Worm (Caenorhabditis elegans) whole organism, L4 larva: ENCODE results near the gene acd-4.

Experiments used
- R02D3.7 ChIP-seq: fragments of 150-350 bp; sonication (generic microtip); optimal IDR thresholded peaks from 3 replicates; lab custom pipeline; 2014; ENCODE audit warnings: missing biosample characterization, missing genetic modification characterization
- Y105C5A.15 ChIP-seq: fragments of 200-800 bp; sonication (Bioruptor generic); IDR thresholded peaks from 2 replicates; pipeline ENCODE4 v1.3.6; 2022; ENCODE audit warnings: missing genetic modification characterization, missing compliant biosample characterization
- Y48G9A.11 ChIP-seq: fragments of 200-800 bp; sonication (Bioruptor generic); IDR thresholded peaks from 2 replicates; pipeline ENCODE4 v1.3.6; 2022; ENCODE audit warnings: missing genetic modification reagents, missing genetic modification characterization, missing compliant biosample characterization
- aha-1 ChIP-seq: fragments of 150-350 bp; peaks from one replicate; lab custom pipeline; 2014; ENCODE audit warnings: missing biosample characterization, missing genetic modification characterization
- ama-1 ChIP-seq: fragments of 150-350 bp; optimal IDR thresholded peaks from 2 replicates; lab custom pipeline; 2014; ENCODE audit warnings: inconsistent platforms, mixed read lengths
- arid-1 ChIP-seq: fragments of 200-800 bp; sonication (Bioruptor generic); conservative IDR thresholded peaks from 2 replicates; pipeline ENCODE4 v1.3.6; 2022; ENCODE audit warnings: missing genetic modification reagents, missing genetic modification characterization, missing compliant biosample characterization
- attf-4 ChIP-seq: sonication (generic microtip); optimal IDR thresholded peaks from 3 replicates; lab custom pipeline; 2017; ENCODE audit warnings: missing biosample characterization, missing genetic modification characterization
- ceh-20 ChIP-seq: fragments of 200-800 bp; sonication (Bioruptor generic); IDR thresholded peaks from 2 replicates; pipeline ENCODE4 v1.3.6; 2022; ENCODE audit warnings: missing genetic modification reagents, missing genetic modification characterization, missing compliant biosample characterization
- ceh-32 ChIP-seq: sonication (generic microtip); optimal IDR thresholded peaks from 2 replicates; lab custom pipeline; 2016; ENCODE audit warnings: mild to moderate bottlenecking, missing genetic modification characterization, missing compliant biosample characterization; ENCODE audit not compliant: poor library complexity
- ceh-44 ChIP-seq: fragments of 200-800 bp; sonication (Bioruptor generic); IDR thresholded peaks from 2 replicates; pipeline ENCODE4 v1.3.6; 2022; ENCODE audit warnings: missing genetic modification reagents, missing genetic modification characterization, missing compliant biosample characterization
- ceh-82 ChIP-seq: sonication (generic microtip); optimal IDR thresholded peaks from 2 replicates; lab custom pipeline; 2017; ENCODE audit warnings: missing biosample characterization, missing genetic modification characterization
- ces-1 ChIP-seq: fragments of 150-350 bp; sonication (generic microtip); optimal IDR thresholded peaks from 4 replicates; lab custom pipeline; 2014; ENCODE audit warnings: missing biosample characterization, missing genetic modification reagents, missing genetic modification characterization
- dmd-6 ChIP-seq: fragments of 200-800 bp; sonication (Bioruptor generic); IDR thresholded peaks from 2 replicates; pipeline ENCODE4 v1.3.6; 2022; ENCODE audit warnings: missing genetic modification reagents, missing genetic modification characterization, missing compliant biosample characterization
- dmd-9 ChIP-seq: fragments of 200-800 bp; sonication (Bioruptor generic); IDR thresholded peaks from 2 replicates; pipeline ENCODE4 v1.3.6; 2022; ENCODE audit warnings: missing genetic modification reagents, missing genetic modification characterization, missing compliant biosample characterization
- dpl-1 ChIP-seq: fragments of 150-350 bp; optimal IDR thresholded peaks from 2 replicates; lab custom pipeline; 2014; ENCODE audit warnings: missing biosample characterization, missing genetic modification reagents, missing genetic modification characterization
- gei-8 ChIP-seq: fragments of 200-800 bp; sonication (Bioruptor generic); optimal IDR thresholded peaks from 2 replicates; lab custom pipeline; 2018; ENCODE audit warnings: mild to moderate bottlenecking, missing genetic modification characterization, missing compliant biosample characterization
- jun-1 ChIP-seq: fragments of 150-350 bp; optimal IDR thresholded peaks from 2 replicates; lab custom pipeline; 2014; ENCODE audit warnings: missing biosample characterization, missing genetic modification reagents, missing genetic modification characterization
- lim-7 ChIP-seq: fragments of 200-800 bp; sonication (Bioruptor generic); IDR thresholded peaks from 2 replicates; pipeline ENCODE4 v1.3.6; 2022; ENCODE audit warnings: missing genetic modification characterization, missing compliant biosample characterization
- lin-13 ChIP-seq: fragments of 150-350 bp; optimal IDR thresholded peaks from 2 replicates; lab custom pipeline; 2014; ENCODE audit warnings: missing biosample characterization, missing genetic modification reagents, missing genetic modification characterization
- lin-38 ChIP-seq: fragments of 200-800 bp; sonication (Bioruptor generic); IDR thresholded peaks from 2 replicates; pipeline ENCODE4 v1.3.6; 2022; ENCODE audit warnings: missing genetic modification reagents, missing genetic modification characterization, missing compliant biosample characterization
- lir-3 ChIP-seq: sonication (generic microtip); optimal IDR thresholded peaks from 2 replicates; lab custom pipeline; 2016; ENCODE audit warnings: mild to moderate bottlenecking, missing genetic modification characterization, missing compliant biosample characterization
- madf-9 ChIP-seq: fragments of 200-800 bp; sonication (Bioruptor generic); conservative IDR thresholded peaks from 2 replicates; pipeline ENCODE4 v1.3.6; 2022; ENCODE audit warnings: missing genetic modification reagents, missing genetic modification characterization, missing compliant biosample characterization
- nhr-102 ChIP-seq: sonication (generic microtip); optimal IDR thresholded peaks from 2 replicates; lab custom pipeline; 2016; ENCODE audit warnings: mild to moderate bottlenecking, missing genetic modification characterization, moderate library complexity, missing compliant biosample characterization
- nhr-42 ChIP-seq: fragments of 200-800 bp; sonication (Bioruptor generic); IDR thresholded peaks from 2 replicates; pipeline ENCODE4 v1.3.6; 2022; ENCODE audit warnings: missing genetic modification characterization, missing compliant biosample characterization
- nhr-48 ChIP-seq: sonication (generic microtip); optimal IDR thresholded peaks from 2 replicates; lab custom pipeline; 2016; ENCODE audit warnings: mild to moderate bottlenecking, missing genetic modification characterization, missing compliant biosample characterization
- nhr-6 ChIP-seq: fragments of 150-350 bp; optimal IDR thresholded peaks from 2 replicates; lab custom pipeline; 2014; ENCODE audit warnings: missing biosample characterization, missing genetic modification characterization
- nhr-77 ChIP-seq: fragments of 150-350 bp; optimal IDR thresholded peaks from 2 replicates; lab custom pipeline; 2014; ENCODE audit warnings: missing biosample characterization, missing genetic modification characterization
- pqm-1 ChIP-seq: sonication (generic microtip); optimal IDR thresholded peaks from 2 replicates; lab custom pipeline; 2017; ENCODE audit warnings: missing biosample characterization, missing genetic modification characterization
- rbr-2 ChIP-seq: sonication (generic microtip); optimal IDR thresholded peaks from 2 replicates; lab custom pipeline; 2016; ENCODE audit warnings: missing genotype, missing genetic modification characterization, missing compliant biosample characterization
- sdz-12 ChIP-seq: fragments of 200-800 bp; sonication (Bioruptor generic); optimal IDR thresholded peaks from 2 replicates; lab custom pipeline; 2018; ENCODE audit warnings: mild to moderate bottlenecking, missing genetic modification characterization, missing compliant biosample characterization
- set-16 ChIP-seq: fragments of 200-800 bp; sonication (Bioruptor generic); IDR thresholded peaks from 2 replicates; pipeline ENCODE4 v1.3.6; 2022; ENCODE audit warnings: missing genetic modification reagents, missing genetic modification characterization, missing compliant biosample characterization
- snpc-4 ChIP-seq: fragments of 150-350 bp; optimal IDR thresholded peaks from 2 replicates; lab custom pipeline; 2014; ENCODE audit warnings: missing biosample characterization, missing genetic modification characterization
- tra-1 ChIP-seq: fragments of 200-800 bp; sonication (Bioruptor generic); IDR thresholded peaks from 2 replicates; pipeline ENCODE4 v1.3.6; 2022; ENCODE audit warnings: missing genetic modification reagents, missing genetic modification characterization, missing compliant biosample characterization
- unc-130 ChIP-seq: sonication (generic microtip); optimal IDR thresholded peaks from 2 replicates; lab custom pipeline; 2016; ENCODE audit warnings: missing genetic modification reagents, missing genetic modification characterization, missing compliant biosample characterization
- vab-7 ChIP-seq: fragments of 200-800 bp; sonication (Bioruptor generic); IDR thresholded peaks from 2 replicates; pipeline ENCODE4 v1.3.6; 2022; ENCODE audit warnings: missing genetic modification reagents, missing genetic modification characterization, missing compliant biosample characterization
- zip-2 ChIP-seq: fragments of 150-350 bp; optimal IDR thresholded peaks from 2 replicates; lab custom pipeline; 2014; ENCODE audit warnings: missing biosample characterization, missing genetic modification characterization

The acd-4 gene

DNA sequence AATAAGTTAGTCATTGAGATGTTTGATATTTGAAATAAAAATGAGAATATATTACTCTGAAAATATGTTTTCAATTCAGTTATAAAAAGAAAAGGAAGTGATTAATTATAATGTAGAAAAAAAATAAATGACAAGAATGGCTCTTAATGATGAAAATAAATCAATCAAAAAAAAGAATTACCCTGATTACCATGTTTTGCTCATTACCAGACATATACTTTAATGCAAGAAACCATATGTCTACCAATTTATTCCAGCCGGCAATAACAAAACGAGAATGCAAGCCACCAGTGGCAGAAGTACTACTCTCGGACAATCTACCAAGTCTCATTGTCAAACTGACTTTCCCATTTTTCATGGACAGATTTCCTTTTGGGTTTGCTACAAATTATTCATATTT lies 45.8 kb downstream of the acd-4 start:
- TF ChIP-seq vab-7 (GFP tag; lab: Robert Waterston, UW) (no peak), rbr-2 (no peak), nhr-77 (no peak), tra-1 (no peak), ceh-44 (GFP tag; lab: Robert Waterston, UW) (no peak), nhr-48 (tag; lab: Kevin White, UChicago) (no peak), unc-130 (GFP tag; lab: Kevin White, UChicago) (no peak), gei-8 (no peak), nhr-42 (no peak), sdz-12 (GFP tag; lab: Kevin White, UChicago) (no peak), ces-1 (GFP tag; lab: Kevin White, UChicago) (no peak), nhr-102 (no peak), snpc-4 (no peak), zip-2 (tag; lab: Kevin White, UChicago) (no peak), R02D3.7 (tag; lab: Kevin White, UChicago) (no peak), lim-7 (no peak)

DNA sequence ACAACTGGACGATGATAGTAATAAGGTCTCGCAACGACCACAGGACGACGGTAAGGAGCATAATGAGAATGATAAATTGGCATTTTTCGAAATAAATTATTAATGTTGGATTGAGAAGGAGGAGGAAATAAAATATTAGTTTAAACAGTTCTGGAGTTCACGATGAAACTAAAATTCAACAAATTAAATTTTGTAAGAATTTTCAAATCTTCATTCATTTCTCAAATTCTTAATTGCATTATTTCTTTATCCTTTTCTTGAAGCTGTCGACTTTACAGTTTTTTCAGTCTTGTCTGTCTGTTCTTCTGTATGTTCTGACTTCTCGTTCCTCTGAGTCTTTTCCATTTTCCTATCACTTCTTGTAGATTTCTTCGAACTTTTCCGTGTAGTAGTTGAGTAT lies 48.7 kb downstream of the acd-4 start, which contains the start of gene ZC190.7:
Gene ZC190.7 (minus strand): TSS at position 101 of the 400 bp plus-strand sequence.
- TF ChIP-seq pqm-1 (no peak), lin-38 (GFP tag; lab: Robert Waterston, UW) (no peak), attf-4 (tag; lab: Kevin White, UChicago) (no peak), dmd-9 (no peak), nhr-6 (tag; lab: Kevin White, UChicago) (no peak), lin-13 (no peak), lir-3 (tag; lab: Kevin White, UChicago) (no peak), set-16 (no peak), Y105C5A.15 (no peak), ceh-20 (GFP tag; lab: Robert Waterston, UW) (no peak), ceh-82 (no peak), aha-1 (tag; lab: Kevin White, UChicago) (no peak), dpl-1 (no peak), dmd-6 (no peak), jun-1 (no peak), zip-2 (tag; lab: Kevin White, UChicago) (no peak), ama-1 (no peak), madf-9 (GFP tag; lab: Robert Waterston, UW) (no peak), arid-1 (GFP tag; lab: Robert Waterston, UW) (no peak), Y48G9A.11 (GFP tag; lab: Robert Waterston, UW) (no peak)

DNA sequence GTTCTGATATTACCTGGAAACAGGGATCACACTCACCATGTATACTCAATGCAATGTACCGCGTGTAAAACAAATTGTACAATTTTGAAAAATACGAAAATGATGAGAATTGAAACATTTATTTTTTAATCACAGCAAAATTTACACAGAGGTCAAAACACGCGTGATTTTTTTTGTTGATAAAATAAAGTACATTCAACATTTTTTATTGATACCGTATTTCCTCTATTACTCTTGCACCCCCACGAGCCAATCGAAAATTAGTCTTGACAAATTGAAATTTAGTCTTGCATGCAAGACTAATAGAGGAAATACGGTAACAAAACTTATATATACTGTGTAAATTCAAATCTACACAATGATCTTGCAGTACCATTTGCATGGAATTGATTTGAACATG lies 49.7 kb downstream of the acd-4 start, which contains the start of gene ZC190.8:
Gene ZC190.8 (minus strand): TSS at position 101 of the 400 bp plus-strand sequence.
- TF ChIP-seq aha-1 (tag; lab: Kevin White, UChicago) (peak; percentile 23), ceh-32 (tag; lab: Kevin White, UChicago) (no peak)
